Worm (Caenorhabditis elegans) whole organism, young adult: ENCODE results near the gene cnep-1.
A peak's percentile ranks its signal among the peaks of the same experiment; 100 is the strongest.

Experiments
- B0019.2 ChIP-seq: fragments of 200-800 bp; sonication (Bioruptor generic); conservative IDR thresholded peaks from 2 replicates; pipeline ENCODE4 v1.3.6; 2022; ENCODE audit warnings: missing genetic modification reagents, missing genetic modification characterization, missing compliant biosample characterization
- F23B12.7 ChIP-seq: sonication (generic microtip); optimal IDR thresholded peaks from 2 replicates; lab custom pipeline; 2017; ENCODE audit warnings: missing genetic modification characterization, mild to moderate bottlenecking, missing compliant biosample characterization, antibody characterized with exemption, moderate library complexity; ENCODE audit not compliant: insufficient read depth
- F39B2.1 ChIP-seq: fragments of 200-800 bp; sonication (Bioruptor generic); IDR thresholded peaks from 2 replicates; pipeline ENCODE4 v1.3.6; 2022; ENCODE audit warnings: missing genetic modification reagents, missing genetic modification characterization, missing compliant biosample characterization
- F49E8.2 ChIP-seq: sonication (generic microtip); optimal IDR thresholded peaks from 3 replicates; lab custom pipeline; 2017; ENCODE audit warnings: missing genetic modification characterization, mild to moderate bottlenecking, missing compliant biosample characterization, antibody characterized with exemption, moderate library complexity; ENCODE audit not compliant: insufficient read depth
- F57A8.1 ChIP-seq: fragments of 200-800 bp; sonication (Bioruptor generic); optimal IDR thresholded peaks from 2 replicates; lab custom pipeline; 2018; ENCODE audit warnings: mild to moderate bottlenecking, missing genetic modification characterization, moderate library complexity, missing compliant biosample characterization
- T26A5.8 ChIP-seq: sonication (generic microtip); optimal IDR thresholded peaks from 2 replicates; lab custom pipeline; 2016; ENCODE audit warnings: missing genetic modification characterization, missing compliant biosample characterization
- Y53F4B.3 ChIP-seq: fragments of 200-800 bp; sonication (Bioruptor generic); IDR thresholded peaks from 2 replicates; pipeline ENCODE4 v1.3.6; 2022; ENCODE audit warnings: missing genetic modification reagents, missing genetic modification characterization, missing compliant biosample characterization
- Y53G8AR.9 ChIP-seq: fragments of 200-800 bp; sonication (Bioruptor generic); conservative IDR thresholded peaks from 2 replicates; pipeline ENCODE4 v1.3.6; 2022; ENCODE audit warnings: missing genetic modification reagents, missing genetic modification characterization, missing compliant biosample characterization
- Y56A3A.18 ChIP-seq: fragments of 200-800 bp; sonication (Bioruptor generic); IDR thresholded peaks from 2 replicates; pipeline ENCODE4 v1.3.6; 2022; ENCODE audit warnings: missing genetic modification reagents, missing genetic modification characterization, missing compliant biosample characterization
- Y67H2A.10 ChIP-seq: fragments of 200-800 bp; sonication (Bioruptor generic); conservative IDR thresholded peaks from 2 replicates; pipeline ENCODE4 v1.3.6; 2022; ENCODE audit warnings: missing genetic modification reagents, missing genetic modification characterization, missing compliant biosample characterization
- atf-7 ChIP-seq: sonication (generic microtip); optimal IDR thresholded peaks from 2 replicates; lab custom pipeline; 2017; ENCODE audit warnings: mild to moderate bottlenecking, missing genetic modification characterization, missing compliant biosample characterization
- attf-5 ChIP-seq: fragments of 200-800 bp; sonication (Bioruptor generic); optimal IDR thresholded peaks from 2 replicates; lab custom pipeline; 2018; ENCODE audit warnings: mild to moderate bottlenecking, missing genetic modification characterization, missing compliant biosample characterization
- cebp-1 ChIP-seq, 2 experiments: fragments of 200-800 bp in 1 of 2; sonication (Bioruptor generic) in 1 of 2; sonication (generic microtip) in 1 of 2; IDR thresholded peaks in 1 of 2; optimal IDR thresholded peaks in 1 of 2; 2 replicates each; pipeline versions ENCODE4 v1.3.6 to Lab custom; 2017 to 2022; ENCODE audit warnings: missing compliant biosample characterization in 2 of 2, missing genetic modification characterization in 2 of 2, mild to moderate bottlenecking in 1 of 2, missing genetic modification reagents in 1 of 2, moderate library complexity in 1 of 2
- ceh-40 ChIP-seq: fragments of 200-800 bp; sonication (Bioruptor generic); IDR thresholded peaks from 2 replicates; pipeline ENCODE4 v1.3.6; 2022; ENCODE audit warnings: missing genetic modification characterization, missing compliant biosample characterization
- ceh-79 ChIP-seq: sonication (generic microtip); optimal IDR thresholded peaks from 2 replicates; lab custom pipeline; 2017; ENCODE audit warnings: mild to moderate bottlenecking, missing genetic modification characterization, missing compliant biosample characterization
- ceh-91 ChIP-seq: fragments of 200-800 bp; sonication (Bioruptor generic); IDR thresholded peaks from 2 replicates; pipeline ENCODE4 v1.3.6; 2022; ENCODE audit warnings: missing genetic modification reagents, missing genetic modification characterization, missing compliant biosample characterization
- chd-7 ChIP-seq: sonication (generic microtip); optimal IDR thresholded peaks from 2 replicates; lab custom pipeline; 2016; ENCODE audit warnings: mild to moderate bottlenecking, missing genetic modification characterization, moderate library complexity, missing compliant biosample characterization
- die-1 ChIP-seq: sonication (generic microtip); optimal IDR thresholded peaks from 2 replicates; lab custom pipeline; 2016; ENCODE audit warnings: missing genotype, mild to moderate bottlenecking, missing genetic modification characterization, missing compliant biosample characterization
- dpl-1 ChIP-seq: fragments of 150-350 bp; optimal IDR thresholded peaks from 2 replicates; lab custom pipeline; 2014; ENCODE audit warnings: missing biosample characterization, missing genetic modification reagents, missing genetic modification characterization
- ets-4 ChIP-seq: fragments of 200-800 bp; sonication (Bioruptor generic); optimal IDR thresholded peaks from 2 replicates; lab custom pipeline; 2018; ENCODE audit warnings: mild to moderate bottlenecking, missing genetic modification characterization, missing compliant biosample characterization
- fkh-3 ChIP-seq: sonication (generic microtip); optimal IDR thresholded peaks from 2 replicates; lab custom pipeline; 2016; ENCODE audit warnings: mild to moderate bottlenecking, missing genetic modification characterization, missing compliant biosample characterization
- hlh-26 ChIP-seq: fragments of 200-800 bp; sonication (Bioruptor generic); conservative IDR thresholded peaks from 2 replicates; pipeline ENCODE4 v1.3.6; 2022; ENCODE audit warnings: missing genetic modification reagents, missing genetic modification characterization, missing compliant biosample characterization
- hrde-1 ChIP-seq: sonication (generic microtip); optimal IDR thresholded peaks from 2 replicates; lab custom pipeline; 2016; ENCODE audit warnings: missing genetic modification characterization, mild to moderate bottlenecking, missing compliant biosample characterization, moderate library complexity, missing genotype, missing genetic modification reagents, borderline replicate concordance
- let-526 ChIP-seq: fragments of 200-800 bp; sonication (Bioruptor generic); IDR thresholded peaks from 2 replicates; pipeline ENCODE4 v1.3.6; 2022; ENCODE audit warnings: missing genetic modification reagents, missing genetic modification characterization, missing compliant biosample characterization
- madf-3 ChIP-seq: fragments of 200-800 bp; sonication (Bioruptor generic); IDR thresholded peaks from 2 replicates; pipeline ENCODE4 v1.3.6; 2022; ENCODE audit warnings: missing genetic modification reagents, missing genetic modification characterization, missing compliant biosample characterization
- madf-6 ChIP-seq: fragments of 200-800 bp; sonication (Bioruptor generic); IDR thresholded peaks from 2 replicates; pipeline ENCODE4 v1.3.6; 2022; ENCODE audit warnings: missing genetic modification reagents, missing genetic modification characterization, missing compliant biosample characterization
- mel-28 ChIP-seq: sonication (generic microtip); optimal IDR thresholded peaks from 2 replicates; lab custom pipeline; 2016; ENCODE audit warnings: borderline replicate concordance, mild to moderate bottlenecking, missing genetic modification characterization, missing compliant biosample characterization
- mxl-1 ChIP-seq: sonication (generic microtip); optimal IDR thresholded peaks from 2 replicates; lab custom pipeline; 2016; ENCODE audit warnings: missing genetic modification characterization, missing compliant biosample characterization
- nfyb-1 ChIP-seq: fragments of 200-800 bp; sonication (Bioruptor generic); IDR thresholded peaks from 2 replicates; pipeline ENCODE4 v1.3.6; 2022; ENCODE audit warnings: missing genetic modification reagents, missing genetic modification characterization, missing compliant biosample characterization
- nhr-120 ChIP-seq: fragments of 200-800 bp; sonication (Bioruptor generic); IDR thresholded peaks from 2 replicates; pipeline ENCODE4 v1.3.6; 2022; ENCODE audit warnings: missing genetic modification characterization, missing compliant biosample characterization
- pha-4 ChIP-seq: fragments of 150-350 bp; sonication (generic microtip); optimal IDR thresholded peaks from 2 replicates; lab custom pipeline; 2014; ENCODE audit warnings: missing biosample characterization, missing genetic modification reagents, missing genetic modification characterization
- rec-8 ChIP-seq, 2 experiments: sonication (generic microtip); optimal IDR thresholded peaks; 2 replicates each; lab custom pipeline; 2016; ENCODE audit warnings: mild to moderate bottlenecking in 2 of 2, missing genetic modification characterization in 2 of 2, missing genetic modification reagents in 2 of 2, missing genotype in 2 of 2, missing biosample characterization in 1 of 2, missing compliant biosample characterization in 1 of 2, moderate library complexity in 1 of 2
- repo-1 ChIP-seq: sonication (generic microtip); optimal IDR thresholded peaks from 2 replicates; lab custom pipeline; 2017; ENCODE audit warnings: mild to moderate bottlenecking, missing genetic modification characterization, missing compliant biosample characterization
- sea-2 ChIP-seq: fragments of 200-800 bp; sonication (Bioruptor generic); IDR thresholded peaks from 2 replicates; pipeline ENCODE4 v1.3.6; 2022; ENCODE audit warnings: missing genetic modification characterization, missing compliant biosample characterization
- snpc-4 ChIP-seq, 5 experiments: fragments of 150-350 bp in 1 of 5; sonication (generic microtip) in 4 of 5; optimal IDR thresholded peaks; 2 replicates each; lab custom pipeline; 2014 to 2018; ENCODE audit warnings: missing genetic modification characterization in 5 of 5, missing biosample characterization in 3 of 5, antibody characterized with exemption in 2 of 5, mild to moderate bottlenecking in 2 of 5, missing compliant biosample characterization in 2 of 5, missing genotype in 2 of 5, moderate library complexity in 2 of 5, missing genetic modification reagents in 1 of 5
- tbp1 ChIP-seq: fragments of 200-800 bp; sonication (Bioruptor generic); optimal IDR thresholded peaks from 2 replicates; lab custom pipeline; 2018; ENCODE audit warnings: mild to moderate bottlenecking, missing genetic modification characterization, missing compliant biosample characterization
- tlf-1 ChIP-seq: fragments of 200-800 bp; sonication (Bioruptor generic); optimal IDR thresholded peaks from 2 replicates; lab custom pipeline; 2018; ENCODE audit warnings: mild to moderate bottlenecking, missing genetic modification characterization, missing compliant biosample characterization
- unc-130 ChIP-seq: sonication (generic microtip); optimal IDR thresholded peaks from 2 replicates; lab custom pipeline; 2016; ENCODE audit warnings: missing genetic modification reagents, missing genetic modification characterization, missing compliant biosample characterization
- unc-62 ChIP-seq: fragments of 150-350 bp; optimal IDR thresholded peaks from 2 replicates; lab custom pipeline; 2014; ENCODE audit warnings: missing biosample characterization, missing genetic modification reagents, missing genetic modification characterization
- xnd-1 ChIP-seq: sonication (generic microtip); optimal IDR thresholded peaks from 2 replicates; lab custom pipeline; 2016; ENCODE audit warnings: missing genotype, missing genetic modification reagents, missing genetic modification characterization, missing compliant biosample characterization
- zfh-2 ChIP-seq: fragments of 200-800 bp; sonication (Bioruptor generic); conservative IDR thresholded peaks from 2 replicates; pipeline ENCODE4 v1.3.6; 2022; ENCODE audit warnings: missing genetic modification reagents, missing genetic modification characterization, missing compliant biosample characterization
- ztf-18 ChIP-seq: sonication (generic microtip); optimal IDR thresholded peaks from 2 replicates; lab custom pipeline; 2016; ENCODE audit warnings: missing genotype, mild to moderate bottlenecking, missing genetic modification characterization, missing compliant biosample characterization
- ztf-28 ChIP-seq: fragments of 200-800 bp; sonication (Bioruptor generic); IDR thresholded peaks from 2 replicates; pipeline ENCODE4 v1.3.6; 2022; ENCODE audit warnings: missing genetic modification reagents, missing genetic modification characterization, missing compliant biosample characterization
- ztf-6 ChIP-seq: fragments of 200-800 bp; sonication (Bioruptor generic); IDR thresholded peaks from 2 replicates; pipeline ENCODE4 v1.3.6; 2022; ENCODE audit warnings: missing genetic modification reagents, missing genetic modification characterization, missing compliant biosample characterization

Gene cnep-1

ce11 chrII:7299042-7299441 lies 11.1 kb upstream of the cnep-1 start, which contains the start of gene C30G12.1:
TSS of gene C30G12.1 (plus strand) at chrII:7299342.
- TF ChIP-seq ceh-40 (GFP tag; lab: Robert Waterston, UW) (no peak), cebp-1 (GFP tag; IDR thresholded peaks at IDR 0.05; lab: Robert Waterston, UW) (no peak), cebp-1 (tag; optimal IDR thresholded peaks at IDR 0.05; lab: Kevin White, UChicago) (no peak), Y67H2A.10 (GFP tag; lab: Robert Waterston, UW) (no peak), Y53G8AR.9 (GFP tag; lab: Robert Waterston, UW) (no peak), attf-5 (no peak)

ce11 chrII:7301670-7302151 lies 8.4 kb upstream of the cnep-1 start, which contains the start of gene cul-4:
TSS of gene cul-4 (plus strand) at chrII:7302101.
- TF ChIP-seq attf-5 (peak; percentile 50), unc-130 (GFP tag; lab: Kevin White, UChicago) (peak; percentile 53), chd-7 (no peak), F49E8.2 (tag; lab: Kevin White, UChicago) (peak; percentile 63), B0019.2 (GFP tag; lab: Robert Waterston, UW) (no peak), pha-4 (tag; lab: Kevin White, UChicago) (no peak), hlh-26 (no peak), tbp1 (GFP tag; lab: Kevin White, UChicago) (peak; percentile 68), ztf-6 (GFP tag; lab: Robert Waterston, UW) (no peak), nfyb-1 (GFP tag; lab: Robert Waterston, UW) (peak; percentile 69), fkh-3 (tag; lab: Kevin White, UChicago) (no peak), F57A8.1 (GFP tag; lab: Kevin White, UChicago) (no peak), ztf-28 (GFP tag; lab: Robert Waterston, UW) (0 out of 2 replicates have a peak, but pooled peaks have one; percentile 63), hrde-1 (tag; lab: Kevin White, UChicago) (no peak), snpc-4 (GFP tag; optimal IDR thresholded peaks at IDR 0.05; lab: Kevin White, UChicago) (peak; percentile 36), snpc-4 (tag; optimal IDR thresholded peaks at IDR 0.05; lab: Kevin White, UChicago) (peak in 3 of 4 experiments; percentile 64 to 79 (median 70)), Y53F4B.3 (GFP tag; lab: Robert Waterston, UW) (no peak), T26A5.8 (tag; lab: Kevin White, UChicago) (no peak), die-1 (peak; percentile 0), unc-62 (GFP tag; lab: Kevin White, UChicago) (no peak), Y56A3A.18 (0 out of 2 replicates have a peak, but pooled peaks have one; percentile 50), sea-2 (GFP tag; lab: Robert Waterston, UW) (no peak), ceh-91 (GFP tag; lab: Robert Waterston, UW) (peak; percentile 80), dpl-1 (peak; percentile 53), nhr-120 (GFP tag; lab: Robert Waterston, UW) (no peak), let-526 (GFP tag; lab: Robert Waterston, UW) (no peak), madf-6 (peak; percentile 99), rec-8 (tag; optimal IDR thresholded peaks at IDR 0.05; lab: Kevin White, UChicago) (no peak), zfh-2 (GFP tag; lab: Robert Waterston, UW) (no peak), ceh-79 (tag; lab: Kevin White, UChicago) (no peak), F23B12.7 (tag; lab: Kevin White, UChicago) (peak; percentile 54), xnd-1 (peak; percentile 97), atf-7 (no peak), F39B2.1 (GFP tag; lab: Robert Waterston, UW) (no peak), mel-28 (no peak), ets-4 (GFP tag; lab: Kevin White, UChicago) (no peak), ceh-40 (GFP tag; lab: Robert Waterston, UW) (no peak), repo-1 (peak; percentile 12), cebp-1 (GFP tag; IDR thresholded peaks at IDR 0.05; lab: Robert Waterston, UW) (no peak), cebp-1 (tag; optimal IDR thresholded peaks at IDR 0.05; lab: Kevin White, UChicago) (no peak), ztf-18 (tag; lab: Kevin White, UChicago) (peak; percentile 98), madf-3 (peak; percentile 91), tlf-1 (GFP tag; lab: Kevin White, UChicago) (peak; percentile 81), mxl-1 (tag; lab: Kevin White, UChicago) (no peak)
